Worm (Caenorhabditis elegans): ENCODE data around the gene F39E9.14.

- TF ChIP-seq ama-1 (optimal IDR thresholded peaks at IDR 0.05) (no peak), gmeb-2 (tag; optimal IDR thresholded peaks at IDR 0.05) (no peak), nfya-1 (tag; optimal IDR thresholded peaks at IDR 0.05) (no peak)
Observed at ce11 chrII:3251782-3252181, 38.7 kb downstream of the F39E9.14 start.
